Worm (Caenorhabditis elegans) whole organism, midembryonic: ENCODE data around the gene zipt-7.2.

ENCODE experiments used
- T22C8.4 ChIP-seq: fragments of 200-800 bp; sonication (Bioruptor generic); IDR thresholded peaks from 2 replicates; pipeline ENCODE4 v1.3.6; 2022; ENCODE audit warnings: missing genetic modification characterization, missing compliant biosample characterization
- cog-1 ChIP-seq: sonication (generic microtip); optimal IDR thresholded peaks from 2 replicates; lab custom pipeline; 2016; ENCODE audit warnings: missing genetic modification characterization, missing compliant biosample characterization
- flt-1 ChIP-seq: fragments of 200-800 bp; sonication (Bioruptor generic); IDR thresholded peaks from 2 replicates; pipeline ENCODE4 v1.3.6; 2022; ENCODE audit warnings: missing genetic modification characterization, missing compliant biosample characterization
- klf-2 ChIP-seq: fragments of 200-800 bp; sonication (Bioruptor generic); conservative IDR thresholded peaks from 2 replicates; pipeline ENCODE4 v1.3.6; 2022; ENCODE audit warnings: missing genetic modification reagents, missing genetic modification characterization, missing compliant biosample characterization
- med-1 ChIP-seq: sonication (generic microtip); optimal IDR thresholded peaks from 2 replicates; lab custom pipeline; 2017; ENCODE audit warnings: missing genetic modification characterization, mild to moderate bottlenecking, missing compliant biosample characterization, antibody characterized with exemption, missing genetic modification reagents; ENCODE audit not compliant: insufficient read depth
- ref-1 ChIP-seq: fragments of 200-800 bp; sonication (Bioruptor generic); conservative IDR thresholded peaks from 2 replicates; pipeline ENCODE4 v1.3.6; 2022; ENCODE audit warnings: missing genetic modification reagents, missing genetic modification characterization, missing compliant biosample characterization
- tab-1 ChIP-seq: fragments of 200-800 bp; sonication (Bioruptor generic); IDR thresholded peaks from 2 replicates; pipeline ENCODE4 v1.3.6; 2022; ENCODE audit warnings: missing genetic modification characterization, missing compliant biosample characterization

DNA sequence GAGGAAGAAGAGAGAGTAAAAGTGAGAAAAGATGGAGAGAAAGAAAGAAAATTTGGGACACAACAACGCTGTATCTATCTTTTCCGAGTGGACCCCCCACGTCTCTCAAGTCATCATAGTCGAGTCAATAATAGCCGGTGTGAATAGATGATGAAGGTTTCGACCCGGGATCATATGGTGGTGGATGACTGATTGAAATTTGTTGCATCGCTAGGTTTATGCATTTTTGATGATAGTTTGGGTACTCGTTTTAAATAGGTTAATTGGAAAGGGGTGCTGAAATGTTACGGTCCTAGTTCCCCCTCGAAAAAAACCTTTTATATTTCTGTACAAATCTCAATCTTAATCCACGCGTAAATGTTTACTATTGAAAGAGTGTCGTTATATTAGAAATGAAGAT, 47.8 kb upstream of the zipt-7.2 start:
- TF ChIP-seq tab-1 (GFP tag; lab: Robert Waterston, UW) (no peak), klf-2 (GFP tag; lab: Robert Waterston, UW) (no peak), cog-1 (tag; lab: Kevin White, UChicago) (no peak), ref-1 (GFP tag; lab: Robert Waterston, UW) (no peak), med-1 (GFP tag; lab: Kevin White, UChicago) (no peak), T22C8.4 (GFP tag; lab: Robert Waterston, UW) (no peak), flt-1 (GFP tag; lab: Robert Waterston, UW) (no peak)
